Fruit fly (Drosophila melanogaster): ENCODE results near the gene PMP34.

Gene PMP34

dm6 chr3L:4318677-4319580, at the start of gene PMP34:
PMP34 (plus strand) TSS chr3L:4318755.
- no peak for TF ChIP-seq CTCF (optimal IDR thresholded peaks at IDR 0.05)
- TF ChIP-seq CG8478 (optimal IDR thresholded peaks at IDR 0.05) = no peak

- TF ChIP-seq CTCF (optimal IDR thresholded peaks at IDR 0.05) (no peak), CG8478 (optimal IDR thresholded peaks at IDR 0.05) (no peak)
Observed at dm6 chr3L:4269208-4269607, 49.3 kb upstream of the PMP34 start.

- TF ChIP-seq CTCF (optimal IDR thresholded peaks at IDR 0.05) = no peak
- no peak for TF ChIP-seq CG8478 (optimal IDR thresholded peaks at IDR 0.05)
Observed at dm6 chr3L:4269920-4270319, 48.6 kb upstream of the PMP34 start.

- TF ChIP-seq CG8478 (optimal IDR thresholded peaks at IDR 0.05) (no peak), CTCF (optimal IDR thresholded peaks at IDR 0.05) (no peak)
Observed at dm6 chr3L:4270949-4271827, 47.4 kb upstream of the PMP34 start.

dm6 chr3L:4272167-4272773, 46.3 kb upstream of the PMP34 start:
- TF ChIP-seq CTCF (optimal IDR thresholded peaks at IDR 0.05) = no peak
- no peak for TF ChIP-seq CG8478 (optimal IDR thresholded peaks at IDR 0.05)

DNA sequence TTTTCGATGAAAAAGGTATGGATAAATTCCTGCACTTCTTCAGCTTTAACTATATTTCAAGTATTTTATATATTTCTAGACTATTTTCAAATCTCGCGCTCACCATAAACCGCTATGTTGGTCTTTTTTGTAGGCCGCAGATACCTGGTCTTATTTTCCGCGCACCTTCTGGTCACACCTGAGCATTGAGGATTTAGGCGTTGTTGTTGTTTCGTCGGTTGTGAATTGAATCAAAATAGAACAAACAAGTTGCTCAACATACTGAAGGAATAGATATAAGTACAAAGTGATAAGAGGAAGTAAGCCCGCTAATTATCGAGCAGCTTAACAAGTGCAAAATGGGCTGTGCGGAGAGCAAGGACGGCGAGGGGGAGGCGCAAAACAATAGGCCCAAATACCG, 40.8 kb upstream of the PMP34 start, which contains the start of gene Ctl1:
Ctl1 (plus strand) TSS at position 167 of the 400 bp plus-strand sequence.
- no peak for TF ChIP-seq CTCF (optimal IDR thresholded peaks at IDR 0.05)
- no peak for TF ChIP-seq CG8478 (optimal IDR thresholded peaks at IDR 0.05)

DNA sequence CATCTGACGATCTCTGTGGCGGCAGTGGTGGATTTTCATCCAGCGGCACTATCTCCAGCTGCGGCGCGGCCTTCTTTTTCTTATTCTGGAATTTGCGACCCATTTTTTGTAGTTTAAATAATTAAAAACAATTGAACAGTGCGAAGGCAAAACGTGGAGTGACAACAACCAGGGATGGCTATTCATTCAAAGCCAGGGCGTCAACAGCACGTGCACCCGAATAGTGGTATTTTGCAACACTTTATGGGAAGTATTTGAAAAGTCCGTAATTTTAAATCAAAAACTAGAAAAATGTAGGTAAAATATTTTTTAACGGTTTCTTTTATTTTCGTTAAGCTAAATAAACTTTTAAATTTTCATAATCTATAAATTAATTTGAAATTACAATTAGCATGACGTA, 35.9 kb upstream of the PMP34 start, which contains the start of gene CG11583:
CG11583 (minus strand) TSS at position 191 of the 400 bp plus-strand sequence.
- TF ChIP-seq CG8478 (optimal IDR thresholded peaks at IDR 0.05) (no peak), CTCF (optimal IDR thresholded peaks at IDR 0.05) (peak in 1 of 2 experiments; percentile 33)

- TF ChIP-seq CTCF (optimal IDR thresholded peaks at IDR 0.05) (peak in 1 of 2 experiments; percentile 12), CG8478 (optimal IDR thresholded peaks at IDR 0.05) (no peak)
Observed at dm6 chr3L:4283428-4284089, 35.0 kb upstream of the PMP34 start, which contains the start of the genes srw and CG1316. srw (minus strand) TSS chr3L:4283478. CG1316 (plus strand) TSS chr3L:4283851.

- TF ChIP-seq CTCF (optimal IDR thresholded peaks at IDR 0.05) (no peak), CG8478 (optimal IDR thresholded peaks at IDR 0.05) (no peak)
Observed at dm6 chr3L:4286784-4287183, 31.8 kb upstream of the PMP34 start, which contains the start of gene TfIIEbeta. TfIIEbeta (plus strand) TSS chr3L:4287038.

dm6 chr3L:4288591-4289056, 29.9 kb upstream of the PMP34 start, which contains the start of gene Hexo1:
Hexo1 (plus strand) TSS chr3L:4288641.
- no peak for TF ChIP-seq CTCF (optimal IDR thresholded peaks at IDR 0.05)
- no peak for TF ChIP-seq CG8478 (optimal IDR thresholded peaks at IDR 0.05)

dm6 chr3L:4292120-4292697, 26.3 kb upstream of the PMP34 start, which contains the start of the genes CG15012 and Fdx2:
CG15012 (minus strand) TSS chr3L:4292246.
Fdx2 (plus strand) TSS chr3L:4292482.
- TF ChIP-seq CTCF (optimal IDR thresholded peaks at IDR 0.05) (no peak), CG8478 (optimal IDR thresholded peaks at IDR 0.05) (no peak)

DNA sequence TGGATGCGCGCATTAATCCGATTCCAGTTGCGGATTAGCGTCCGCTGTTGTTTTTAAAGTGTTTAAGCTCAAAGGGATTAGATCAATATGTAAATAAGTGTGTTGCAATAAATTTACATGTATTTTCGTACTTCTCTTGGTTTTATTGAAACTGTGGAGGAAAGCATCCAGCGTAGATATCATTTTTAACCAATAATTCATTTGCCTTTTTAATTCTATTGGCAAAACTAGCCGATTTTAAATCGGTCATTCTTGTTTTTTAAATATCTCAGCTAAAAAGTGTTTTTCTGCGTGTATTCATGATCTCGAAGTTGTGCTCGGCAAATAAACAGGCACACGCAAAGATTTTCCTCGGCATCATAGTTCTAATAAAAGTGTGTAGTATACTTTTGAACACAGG, 25.3 kb upstream of the PMP34 start:
- no peak for TF ChIP-seq CTCF (optimal IDR thresholded peaks at IDR 0.05)
- no peak for TF ChIP-seq CG8478 (optimal IDR thresholded peaks at IDR 0.05)

DNA sequence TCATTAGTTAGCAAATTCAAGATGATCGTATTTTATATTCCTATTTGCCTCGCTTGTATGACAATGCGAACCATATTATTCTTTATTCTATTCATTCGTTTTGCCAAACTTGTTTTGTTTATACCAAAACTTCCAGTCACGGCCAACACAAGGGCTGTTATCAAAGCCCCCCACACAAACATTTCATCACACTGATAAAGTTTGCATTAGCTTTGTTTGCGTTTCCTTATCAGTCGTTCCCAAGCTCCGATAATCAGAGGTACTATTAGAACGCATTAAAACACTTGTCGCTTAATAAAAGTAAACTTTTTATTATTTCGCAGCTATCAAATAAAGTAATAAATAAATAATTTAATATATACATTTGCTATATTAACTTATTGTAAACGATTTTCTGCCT, 24.8 kb upstream of the PMP34 start:
- no peak for TF ChIP-seq CG8478 (optimal IDR thresholded peaks at IDR 0.05)
- TF ChIP-seq CTCF (optimal IDR thresholded peaks at IDR 0.05) = no peak

- no peak for TF ChIP-seq CG8478 (optimal IDR thresholded peaks at IDR 0.05)
- no peak for TF ChIP-seq CTCF (optimal IDR thresholded peaks at IDR 0.05)
Observed at dm6 chr3L:4296760-4297159, 21.8 kb upstream of the PMP34 start.
